Worm (Caenorhabditis elegans) whole organism, L1 larva: ENCODE measurements around the gene B0336.7.

Source experiments
- C04F5.9 ChIP-seq: sonication (generic microtip); optimal IDR thresholded peaks from 2 replicates; lab custom pipeline; 2016; ENCODE audit warnings: missing genetic modification characterization, missing compliant biosample characterization
- C16A3.4 ChIP-seq: fragments of 150-350 bp; optimal IDR thresholded peaks from 2 replicates; lab custom pipeline; 2014; ENCODE audit warnings: missing biosample characterization, missing genetic modification characterization
- F16B12.6 ChIP-seq: fragments of 150-350 bp; optimal IDR thresholded peaks from 2 replicates; lab custom pipeline; 2014; ENCODE audit warnings: missing biosample characterization, missing genetic modification characterization
- Y116A8C.19 ChIP-seq: sonication (generic microtip); optimal IDR thresholded peaks from 2 replicates; lab custom pipeline; 2016; ENCODE audit warnings: missing compliant biosample characterization, missing genetic modification characterization, borderline replicate concordance
- alr-1 ChIP-seq: fragments of 200-800 bp; sonication (Bioruptor generic); optimal IDR thresholded peaks from 2 replicates; lab custom pipeline; 2018; ENCODE audit warnings: borderline replicate concordance, mild to moderate bottlenecking, missing genetic modification characterization, missing compliant biosample characterization
- ama-1 ChIP-seq: fragments of 150-350 bp; optimal IDR thresholded peaks from 2 replicates; lab custom pipeline; 2014
- blmp-1 ChIP-seq: fragments of 150-350 bp; optimal IDR thresholded peaks from 2 replicates; lab custom pipeline; 2014; ENCODE audit warnings: missing biosample characterization, missing genetic modification characterization
- ceh-63 ChIP-seq: fragments of 200-800 bp; sonication (Bioruptor generic); optimal IDR thresholded peaks from 2 replicates; lab custom pipeline; 2018; ENCODE audit warnings: mild to moderate bottlenecking, missing genetic modification characterization, missing compliant biosample characterization
- ceh-88 ChIP-seq: fragments of 200-800 bp; sonication (Bioruptor generic); IDR thresholded peaks from 2 replicates; pipeline ENCODE4 v1.3.6; 2022; ENCODE audit warnings: missing genetic modification characterization, missing compliant biosample characterization
- ceh-90 ChIP-seq: sonication (generic microtip); optimal IDR thresholded peaks from 2 replicates; lab custom pipeline; 2016; ENCODE audit warnings: missing genetic modification characterization, missing compliant biosample characterization
- ces-1 ChIP-seq: fragments of 150-350 bp; optimal IDR thresholded peaks from 2 replicates; lab custom pipeline; 2014; ENCODE audit warnings: missing biosample characterization, missing genetic modification reagents, missing genetic modification characterization
- dpl-1 ChIP-seq, 3 experiments: fragments of 150-350 bp in 2 of 3; sonication (generic microtip) in 1 of 3; optimal IDR thresholded peaks; 2 replicates each; lab custom pipeline; 2014 to 2017; ENCODE audit warnings: missing biosample characterization in 3 of 3, missing genetic modification characterization in 3 of 3, missing genetic modification reagents in 3 of 3
- dsc-1 ChIP-seq: sonication (generic microtip); optimal IDR thresholded peaks from 2 replicates; lab custom pipeline; 2016; ENCODE audit warnings: mild to moderate bottlenecking, missing genetic modification characterization, missing compliant biosample characterization
- efl-1 ChIP-seq, 4 experiments: fragments of 150-350 bp; optimal IDR thresholded peaks in 3 of 4; peaks in 1 of 4; 1 replicate in 1 of 4; 2 replicates in 3 of 4; lab custom pipeline; 2014; ENCODE audit warnings: missing biosample characterization in 2 of 4, missing genetic modification characterization in 2 of 4, missing genetic modification reagents in 2 of 4
- egl-27 ChIP-seq, 2 experiments: fragments of 150-350 bp in 1 of 2; sonication (generic microtip); optimal IDR thresholded peaks; 3 replicates each; lab custom pipeline; 2017 to 2018; ENCODE audit warnings: missing biosample characterization in 2 of 2, missing genetic modification characterization in 2 of 2, missing genetic modification reagents in 2 of 2
- elt-3 ChIP-seq, 6 experiments: fragments of 150-350 bp in 1 of 6; sonication (generic microtip); optimal IDR thresholded peaks; 2 replicates each; lab custom pipeline; 2017 to 2018; ENCODE audit warnings: missing biosample characterization in 6 of 6, missing genetic modification characterization in 6 of 6, inconsistent platforms in 1 of 6
- fkh-10 ChIP-seq: sonication (generic microtip); optimal IDR thresholded peaks from 2 replicates; lab custom pipeline; 2017; ENCODE audit warnings: missing biosample characterization, missing genetic modification reagents, missing genetic modification characterization
- fkh-4 ChIP-seq: sonication (generic microtip); optimal IDR thresholded peaks from 2 replicates; lab custom pipeline; 2016; ENCODE audit warnings: missing compliant biosample characterization, missing genetic modification characterization, borderline replicate concordance
- fkh-8 ChIP-seq: sonication (generic microtip); optimal IDR thresholded peaks from 2 replicates; lab custom pipeline; 2016; ENCODE audit warnings: mild to moderate bottlenecking, missing genetic modification characterization, missing compliant biosample characterization
- hlh-17 ChIP-seq: fragments of 200-800 bp; sonication (Bioruptor generic); optimal IDR thresholded peaks from 2 replicates; lab custom pipeline; 2018; ENCODE audit warnings: missing genetic modification characterization, mild to moderate bottlenecking, missing compliant biosample characterization, moderate library complexity, borderline replicate concordance
- hlh-4 ChIP-seq: sonication (generic microtip); optimal IDR thresholded peaks from 2 replicates; lab custom pipeline; 2016; ENCODE audit warnings: mild to moderate bottlenecking, missing genetic modification characterization, missing compliant biosample characterization
- hpl-2 ChIP-seq: fragments of 150-350 bp; optimal IDR thresholded peaks from 2 replicates; lab custom pipeline; 2014; ENCODE audit warnings: missing biosample characterization, missing genetic modification reagents, missing genetic modification characterization
- irx-1 ChIP-seq: sonication (generic microtip); optimal IDR thresholded peaks from 2 replicates; lab custom pipeline; 2016; ENCODE audit warnings: missing genetic modification characterization, missing compliant biosample characterization
- isw-1 ChIP-seq: fragments of 200-800 bp; sonication (Bioruptor generic); IDR thresholded peaks from 2 replicates; pipeline ENCODE4 v1.3.6; 2022; ENCODE audit warnings: missing genetic modification characterization, missing compliant biosample characterization
- jun-1 ChIP-seq: fragments of 150-350 bp; optimal IDR thresholded peaks from 2 replicates; lab custom pipeline; 2014; ENCODE audit warnings: missing biosample characterization, missing genetic modification reagents, missing genetic modification characterization
- lin-13 ChIP-seq: fragments of 150-350 bp; optimal IDR thresholded peaks from 2 replicates; lab custom pipeline; 2014; ENCODE audit warnings: missing biosample characterization, missing genetic modification reagents, missing genetic modification characterization
- lin-35 ChIP-seq, 2 experiments: fragments of 150-350 bp; optimal IDR thresholded peaks; 2 replicates each; lab custom pipeline; 2014; ENCODE audit warnings: missing biosample characterization in 2 of 2, missing genetic modification characterization in 2 of 2, missing genetic modification reagents in 2 of 2
- mef-2 ChIP-seq: fragments of 150-350 bp; optimal IDR thresholded peaks from 2 replicates; lab custom pipeline; 2014; ENCODE audit warnings: missing biosample characterization, missing genetic modification characterization
- mep-1 ChIP-seq: fragments of 150-350 bp; optimal IDR thresholded peaks from 2 replicates; lab custom pipeline; 2014; ENCODE audit warnings: missing biosample characterization, missing genetic modification characterization
- nhr-12 ChIP-seq: sonication (generic microtip); optimal IDR thresholded peaks from 2 replicates; lab custom pipeline; 2017; ENCODE audit warnings: missing biosample characterization, missing genetic modification characterization
- nhr-237 ChIP-seq: fragments of 150-350 bp; optimal IDR thresholded peaks from 2 replicates; lab custom pipeline; 2014; ENCODE audit warnings: missing biosample characterization, missing genetic modification characterization
- nhr-47 ChIP-seq: sonication (generic microtip); optimal IDR thresholded peaks from 2 replicates; lab custom pipeline; 2016; ENCODE audit warnings: mild to moderate bottlenecking, missing genetic modification characterization, moderate library complexity, missing compliant biosample characterization
- nhr-71 ChIP-seq: sonication (generic microtip); optimal IDR thresholded peaks from 2 replicates; lab custom pipeline; 2016; ENCODE audit warnings: mild to moderate bottlenecking, missing genetic modification characterization, moderate library complexity, missing compliant biosample characterization
- nhr-76 ChIP-seq: sonication (generic microtip); optimal IDR thresholded peaks from 2 replicates; lab custom pipeline; 2017; ENCODE audit warnings: missing biosample characterization, missing genetic modification characterization
- nhr-77 ChIP-seq: fragments of 150-350 bp; optimal IDR thresholded peaks from 2 replicates; lab custom pipeline; 2014; ENCODE audit warnings: missing biosample characterization, missing genetic modification characterization
- nhr-84 ChIP-seq: sonication (generic microtip); optimal IDR thresholded peaks from 2 replicates; lab custom pipeline; 2017; ENCODE audit warnings: missing biosample characterization, missing genetic modification characterization
- pax-3 ChIP-seq: fragments of 200-800 bp; sonication (Bioruptor generic); optimal IDR thresholded peaks from 2 replicates; lab custom pipeline; 2018; ENCODE audit warnings: mild to moderate bottlenecking, missing genetic modification characterization, moderate library complexity, missing compliant biosample characterization
- rnt-1 ChIP-seq: sonication (generic microtip); optimal IDR thresholded peaks from 2 replicates; lab custom pipeline; 2016; ENCODE audit warnings: mild to moderate bottlenecking, missing genetic modification characterization, moderate library complexity, missing compliant biosample characterization
- skn-1 ChIP-seq: fragments of 150-350 bp; optimal IDR thresholded peaks from 2 replicates; lab custom pipeline; 2014; ENCODE audit warnings: missing biosample characterization, missing genetic modification characterization
- snpc-4 ChIP-seq: fragments of 150-350 bp; optimal IDR thresholded peaks from 2 replicates; lab custom pipeline; 2014; ENCODE audit warnings: missing biosample characterization, missing genetic modification characterization
- snu-23 ChIP-seq: sonication (generic microtip); optimal IDR thresholded peaks from 2 replicates; lab custom pipeline; 2016; ENCODE audit warnings: missing genetic modification characterization, missing compliant biosample characterization
- sup-37 ChIP-seq: fragments of 200-800 bp; sonication (Bioruptor generic); optimal IDR thresholded peaks from 2 replicates; lab custom pipeline; 2018; ENCODE audit warnings: mild to moderate bottlenecking, missing genetic modification characterization, missing compliant biosample characterization
- tbx-2 ChIP-seq: sonication (generic microtip); optimal IDR thresholded peaks from 2 replicates; lab custom pipeline; 2016; ENCODE audit warnings: missing genetic modification characterization, missing compliant biosample characterization
- unc-130 ChIP-seq: fragments of 150-350 bp; optimal IDR thresholded peaks from 2 replicates; lab custom pipeline; 2017; ENCODE audit warnings: missing biosample characterization, missing genetic modification characterization, inconsistent platforms
- unc-30 ChIP-seq: sonication (generic microtip); optimal IDR thresholded peaks from 2 replicates; lab custom pipeline; 2017; ENCODE audit warnings: missing biosample characterization, missing genetic modification characterization
- unc-86 ChIP-seq: sonication (generic microtip); optimal IDR thresholded peaks from 2 replicates; lab custom pipeline; 2016; ENCODE audit warnings: missing genetic modification characterization, missing compliant biosample characterization
- ztf-4 ChIP-seq: fragments of 150-350 bp; optimal IDR thresholded peaks from 2 replicates; lab custom pipeline; 2014; ENCODE audit warnings: missing biosample characterization, missing genetic modification characterization

Gene B0336.7

DNA sequence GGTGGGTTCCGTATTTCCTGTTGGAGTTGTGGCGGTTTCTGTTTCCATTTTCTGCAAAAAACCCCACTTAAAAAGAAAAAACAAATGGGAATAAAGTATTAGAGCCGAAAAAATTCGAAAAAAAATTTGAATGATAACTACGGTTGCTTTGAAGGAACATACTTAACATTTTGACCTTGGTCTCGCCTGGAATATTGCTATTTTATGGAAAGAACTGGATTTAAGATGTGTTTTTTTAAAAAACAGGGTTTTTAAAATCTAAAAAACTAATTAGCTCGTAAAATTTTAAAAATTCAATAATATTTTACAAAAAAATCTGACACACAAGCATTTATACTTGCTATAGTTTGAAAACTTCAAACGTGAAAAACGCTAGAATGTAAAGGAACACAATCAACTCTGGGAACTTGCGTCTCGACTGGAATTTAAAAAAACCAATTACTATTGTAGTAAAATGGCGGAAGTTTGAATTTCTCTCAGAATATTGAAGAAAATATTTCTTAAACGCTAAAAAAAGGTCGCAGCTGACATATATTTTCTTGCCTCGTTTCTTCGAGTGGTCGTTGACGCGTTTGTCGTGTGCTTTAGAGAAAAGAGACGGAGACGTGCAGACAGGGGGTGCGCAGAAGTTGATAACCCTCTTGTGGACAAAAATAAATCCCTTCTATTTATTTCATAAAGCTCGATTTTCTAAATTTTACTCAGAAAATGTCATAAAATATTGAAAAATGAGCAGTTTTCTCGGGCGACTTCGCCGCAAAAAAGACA, 981 bp upstream of the B0336.7 start, which contains the start of the genes lgg-3 and rgs-5 (continued):
- no peak for TF ChIP-seq ama-1 (lab: Kevin White, UChicago)
- peak; percentile 27 for TF ChIP-seq C16A3.4
- TF ChIP-seq mef-2 (tag; lab: Kevin White, UChicago) = no peak
- TF ChIP-seq alr-1 (tag; lab: Kevin White, UChicago) = no peak
- peak; percentile 50 to 70 for TF ChIP-seq efl-1 (optimal IDR thresholded peaks at IDR 0.05; lab: Kevin White, UChicago)
- peak; percentile 47 to 93 for TF ChIP-seq efl-1 (GFP tag; optimal IDR thresholded peaks at IDR 0.05 in 1 of 2; lab: Kevin White, UChicago)
- peak; percentile 10 to 70 for TF ChIP-seq lin-35 (GFP tag; optimal IDR thresholded peaks at IDR 0.05; lab: Kevin White, UChicago)
- TF ChIP-seq mep-1 (tag; lab: Kevin White, UChicago) = peak; percentile 15

DNA sequence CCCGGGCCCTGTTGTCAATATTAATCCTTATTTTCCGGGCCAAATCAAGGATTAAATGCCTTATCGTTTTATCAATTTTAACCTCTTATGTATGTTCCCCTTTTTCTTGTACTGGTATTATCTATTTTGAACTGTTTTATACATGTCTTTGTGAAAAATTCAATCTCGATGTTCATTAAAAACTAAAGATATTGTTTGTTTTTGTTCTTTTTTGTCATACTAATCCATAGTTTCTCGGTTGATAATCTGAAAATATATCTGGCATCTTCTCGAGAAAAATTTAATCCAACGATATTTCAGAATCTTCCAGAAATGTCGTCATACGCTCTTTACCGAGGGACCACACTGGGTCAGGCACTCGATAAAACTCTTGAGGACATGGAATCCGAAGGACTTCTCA, 3.4 kb downstream of the B0336.7 start, which contains the start of gene B0336.13:
TSS of gene B0336.13 (plus strand) at position 301 of the 400 bp plus-strand sequence.
- no peak for TF ChIP-seq C16A3.4

- no peak for TF ChIP-seq mef-2 (tag; lab: Kevin White, UChicago)
- TF ChIP-seq skn-1 = no peak
- TF ChIP-seq nhr-47 = peak; percentile 21
- TF ChIP-seq C16A3.4 = no peak
- peak; percentile 24 for TF ChIP-seq snu-23
- TF ChIP-seq pax-3 (tag; lab: Kevin White, UChicago) = no peak
- TF ChIP-seq blmp-1 = no peak
- TF ChIP-seq unc-30 (tag; lab: Kevin White, UChicago) = no peak
- no peak for TF ChIP-seq ceh-90 (tag; lab: Kevin White, UChicago)
- no peak for TF ChIP-seq Y116A8C.19 (tag; lab: Kevin White, UChicago)
- TF ChIP-seq lin-13 (GFP tag; lab: Kevin White, UChicago) = no peak
- TF ChIP-seq ztf-4 (tag; lab: Kevin White, UChicago) = no peak
- TF ChIP-seq hpl-2 (GFP tag; lab: Kevin White, UChicago) = no peak
- no peak for TF ChIP-seq ceh-88 (GFP tag; lab: Robert Waterston, UW)
- TF ChIP-seq elt-3 (tag; optimal IDR thresholded peaks at IDR 0.05; lab: Kevin White, UChicago) = no peak
- TF ChIP-seq rnt-1 (tag; lab: Kevin White, UChicago) = no peak
- TF ChIP-seq ceh-63 = no peak
- no peak for TF ChIP-seq nhr-237 (tag; lab: Kevin White, UChicago)
- TF ChIP-seq dsc-1 (tag; lab: Kevin White, UChicago) = peak; percentile 50
- no peak for TF ChIP-seq hlh-4 (tag; lab: Kevin White, UChicago)
- no peak for TF ChIP-seq C04F5.9
- TF ChIP-seq isw-1 (GFP tag; lab: Robert Waterston, UW) = no peak
- TF ChIP-seq hlh-17 (GFP tag; lab: Kevin White, UChicago) = no peak
- TF ChIP-seq egl-27 (tag; optimal IDR thresholded peaks at IDR 0.05; lab: Kevin White, UChicago) = no peak
- no peak for TF ChIP-seq fkh-8 (tag; lab: Kevin White, UChicago)
- TF ChIP-seq nhr-76 = no peak
- no peak for TF ChIP-seq fkh-4
- TF ChIP-seq nhr-84 = no peak
- no peak for TF ChIP-seq unc-86 (tag; lab: Kevin White, UChicago)
- TF ChIP-seq jun-1 (tag; lab: Kevin White, UChicago) = no peak
- no peak for TF ChIP-seq snpc-4 (tag; lab: Kevin White, UChicago)
- TF ChIP-seq unc-130 = peak; percentile 9
- TF ChIP-seq ces-1 (GFP tag; lab: Kevin White, UChicago) = no peak
- TF ChIP-seq nhr-12 (tag; lab: Kevin White, UChicago) = no peak
- no peak for TF ChIP-seq irx-1 (tag; lab: Kevin White, UChicago)
- TF ChIP-seq nhr-77 (tag; lab: Kevin White, UChicago) = no peak
- peak in 2 of 3 experiments; percentile 22 to 32 for TF ChIP-seq dpl-1 (GFP tag; optimal IDR thresholded peaks at IDR 0.05; lab: Kevin White, UChicago)
- TF ChIP-seq tbx-2 = peak; percentile 2
- TF ChIP-seq nhr-71 (tag; lab: Kevin White, UChicago) = peak; percentile 42
- TF ChIP-seq fkh-10 = no peak
- TF ChIP-seq sup-37 (GFP tag; lab: Kevin White, UChicago) = no peak
- peak; percentile 17 to 22 for TF ChIP-seq lin-35 (GFP tag; optimal IDR thresholded peaks at IDR 0.05; lab: Kevin White, UChicago)
- TF ChIP-seq F16B12.6 (tag; lab: Kevin White, UChicago) = no peak
Measured at ce11 chrIII:5692690-5693089, 4.5 kb downstream of the B0336.7 start, which contains the start of the genes abi-1 and arle-14. abi-1 (minus strand) TSS chrIII:5692740. arle-14 (plus strand) TSS chrIII:5692906.
